Worm (Caenorhabditis elegans): ENCODE results near the gene sdha-1.

Gene sdha-1

ce11 chrX:8545971-8546442, at the start of gene sdha-1:
Gene sdha-1 (minus strand): TSS chrX:8546021.
- TF ChIP-seq lin-15B (tag; optimal IDR thresholded peaks at IDR 0.05), result peak; percentile 79
- peak; percentile 82 for TF ChIP-seq lin-39 (tag; optimal IDR thresholded peaks at IDR 0.05)
- peak; percentile 48 for TF ChIP-seq skn-1 (tag; optimal IDR thresholded peaks at IDR 0.05)
- TF ChIP-seq mdl-1 (tag; optimal IDR thresholded peaks at IDR 0.05), result peak; percentile 44
- peak; percentile 87 for TF ChIP-seq nhr-23 (tag; optimal IDR thresholded peaks at IDR 0.05)
- TF ChIP-seq jun-1 (tag; optimal IDR thresholded peaks at IDR 0.05), result peak; percentile 81
- peak; percentile 51 for TF ChIP-seq fos-1 (tag; optimal IDR thresholded peaks at IDR 0.05)
- peak; percentile 57 for TF ChIP-seq nhr-43 (tag; optimal IDR thresholded peaks at IDR 0.05; ENCODE audit: poor library complexity, severe bottlenecking)
- peak; percentile 75 for TF ChIP-seq hmg-11 (tag; optimal IDR thresholded peaks at IDR 0.05)
- TF ChIP-seq tbx-2 (tag; optimal IDR thresholded peaks at IDR 0.05), result peak; percentile 61
- no peak for TF ChIP-seq daf-12 (tag; optimal IDR thresholded peaks at IDR 0.05)
- TF ChIP-seq egl-5 (tag; optimal IDR thresholded peaks at IDR 0.05), result peak; percentile 72
- TF ChIP-seq pha-4 (tag; optimal IDR thresholded peaks at IDR 0.05), result peak; percentile 94
- TF ChIP-seq nfya-1 (tag; optimal IDR thresholded peaks at IDR 0.05; ENCODE audit: insufficient read depth), result peak; percentile 88
- peak; percentile 67 for TF ChIP-seq lsy-12 (tag; optimal IDR thresholded peaks at IDR 0.05)
- peak; percentile 67 for TF ChIP-seq pqm-1 (tag; optimal IDR thresholded peaks at IDR 0.05)
- TF ChIP-seq elt-1 (tag; optimal IDR thresholded peaks at IDR 0.05), result peak; percentile 40
- peak; percentile 65 for TF ChIP-seq ceh-28 (tag; optimal IDR thresholded peaks at IDR 0.05)
- peak; percentile 91 for TF ChIP-seq nhr-25 (tag; optimal IDR thresholded peaks at IDR 0.05)
- no peak for TF ChIP-seq aly-2 (tag; optimal IDR thresholded peaks at IDR 0.05)
- peak; percentile 35 for TF ChIP-seq ztf-4 (tag; optimal IDR thresholded peaks at IDR 0.05)
- peak; percentile 75 for TF ChIP-seq egl-27 (tag; optimal IDR thresholded peaks at IDR 0.05)
- TF ChIP-seq elt-2 (tag; optimal IDR thresholded peaks at IDR 0.05), result peak; percentile 91
- TF ChIP-seq R02D3.7 (tag; optimal IDR thresholded peaks at IDR 0.05), result peak; percentile 28
- no peak for TF ChIP-seq sea-2 (GFP tag; optimal IDR thresholded peaks at IDR 0.05)
- no peak for TF ChIP-seq mml-1 (tag; optimal IDR thresholded peaks at IDR 0.05)
- TF ChIP-seq ceh-82 (tag; optimal IDR thresholded peaks at IDR 0.05), result no peak
- peak; percentile 4 for TF ChIP-seq fkh-10 (GFP tag; optimal IDR thresholded peaks at IDR 0.05)
- peak; percentile 89 for TF ChIP-seq snpc-4 (tag; optimal IDR thresholded peaks at IDR 0.05)
- no peak for TF ChIP-seq nhr-77 (tag; optimal IDR thresholded peaks at IDR 0.05)
- peak; percentile 69 for TF ChIP-seq ama-1 (optimal IDR thresholded peaks at IDR 0.05)

DNA sequence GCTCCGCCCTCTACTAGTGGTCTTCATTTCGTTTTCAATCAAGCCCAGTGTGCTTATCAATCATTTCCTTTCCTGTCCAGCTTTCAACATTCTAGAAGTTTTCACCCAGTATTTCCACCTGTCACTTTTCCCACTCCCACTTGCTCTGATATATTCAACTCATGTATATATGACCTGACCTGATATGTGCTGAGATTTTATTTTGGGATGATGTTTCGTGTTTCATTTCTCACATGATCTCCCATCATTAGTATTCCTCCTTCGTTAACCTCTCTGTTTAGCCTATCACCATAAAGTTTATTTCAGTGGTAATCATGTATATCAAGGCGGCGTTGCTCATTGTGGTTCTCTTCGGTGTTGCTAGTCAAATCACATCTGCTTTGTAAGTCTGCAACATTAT, 47.1 kb upstream of the sdha-1 start, which contains the start of gene nlp-7:
TSS of gene nlp-7 (plus strand) at position 301 of the 400 bp plus-strand sequence.
- TF ChIP-seq elt-1 (tag; optimal IDR thresholded peaks at IDR 0.05) (no peak), ztf-4 (tag; optimal IDR thresholded peaks at IDR 0.05) (no peak), fkh-10 (GFP tag; optimal IDR thresholded peaks at IDR 0.05) (no peak), fos-1 (tag; optimal IDR thresholded peaks at IDR 0.05) (no peak), nhr-12 (tag; optimal IDR thresholded peaks at IDR 0.05) (no peak), eor-1 (tag; optimal IDR thresholded peaks at IDR 0.05) (no peak), fkh-2 (tag; optimal IDR thresholded peaks at IDR 0.05) (no peak), ztf-11 (tag; optimal IDR thresholded peaks at IDR 0.05) (no peak), pha-4 (tag; optimal IDR thresholded peaks at IDR 0.05) (no peak)

DNA sequence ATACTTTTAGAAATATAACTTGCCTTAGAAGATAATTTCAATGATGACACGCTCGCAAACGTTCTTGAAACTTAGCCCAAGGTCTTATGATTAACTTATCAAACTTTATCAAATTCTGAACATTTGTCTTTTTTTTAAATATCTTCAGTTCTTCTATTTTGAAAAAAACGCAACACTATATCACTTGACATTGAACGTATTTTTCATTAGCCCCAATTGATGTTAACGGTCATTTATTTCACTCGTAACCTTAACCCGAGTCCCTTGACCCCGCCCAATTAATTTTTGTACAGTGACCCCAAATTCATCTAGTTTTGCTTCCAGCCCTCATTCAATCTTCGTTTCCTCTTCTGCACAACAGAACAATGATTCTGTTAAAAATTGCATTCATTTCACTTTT, 40.0 kb upstream of the sdha-1 start, which contains the start of gene F18E9.3:
TSS of gene F18E9.3 (plus strand) at position 311 of the 400 bp plus-strand sequence.
- TF ChIP-seq pha-4 (tag; optimal IDR thresholded peaks at IDR 0.05) (no peak), nhr-28 (tag; optimal IDR thresholded peaks at IDR 0.05) (no peak), ama-1 (optimal IDR thresholded peaks at IDR 0.05) (no peak), elt-3 (tag; optimal IDR thresholded peaks at IDR 0.05) (no peak), eor-1 (tag; optimal IDR thresholded peaks at IDR 0.05) (no peak), daf-12 (tag; optimal IDR thresholded peaks at IDR 0.05) (no peak), ceh-82 (tag; optimal IDR thresholded peaks at IDR 0.05) (no peak), zag-1 (tag; optimal IDR thresholded peaks at IDR 0.05) (no peak), aly-2 (tag; optimal IDR thresholded peaks at IDR 0.05) (no peak), snpc-4 (tag; optimal IDR thresholded peaks at IDR 0.05) (no peak), lin-15B (tag; optimal IDR thresholded peaks at IDR 0.05) (no peak), unc-39 (tag; optimal IDR thresholded peaks at IDR 0.05) (no peak), sea-2 (GFP tag; optimal IDR thresholded peaks at IDR 0.05) (no peak)

All from whole organism, L3 larva.